Fruit fly (Drosophila melanogaster) S2 (cell line): ENCODE results near the gene RpL5.

Experiments used
- CG8478 ChIP-seq: fragments of >200 bp; optimal IDR thresholded peaks from 2 replicates; lab custom pipeline; 2018
- CTCF ChIP-seq, 2 experiments: fragments of >200 bp; optimal IDR thresholded peaks; 2 replicates each; lab custom pipeline; 2018

Gene RpL5

dm6 chr2L:22536488-22537041 is at the start of gene RpL5:
TSS of gene RpL5 (minus strand) at chr2L:22536884.
- TF ChIP-seq CG8478 (lab: Kevin White, UChicago) (no peak), CTCF (optimal IDR thresholded peaks at IDR 0.05; lab: Kevin White, UChicago) (peak in 1 of 2 experiments; percentile 15)

- no peak for TF ChIP-seq CTCF (optimal IDR thresholded peaks at IDR 0.05; lab: Kevin White, UChicago)
- TF ChIP-seq CG8478 (lab: Kevin White, UChicago), result no peak
Measured at dm6 chr2L:22578920-22579548, 42.4 kb upstream of the RpL5 start, which contains the start of gene Slmap. TSS of gene Slmap (plus strand) at chr2L:22579072.

- no peak for TF ChIP-seq CG8478 (lab: Kevin White, UChicago)
Measured at dm6 chr2L:22577875-22578274, 41.2 kb upstream of the RpL5 start.

dm6 chr2L:22575346-22575745 is 38.7 kb upstream of the RpL5 start:
- no peak for TF ChIP-seq CG8478 (lab: Kevin White, UChicago)
- TF ChIP-seq CTCF (optimal IDR thresholded peaks at IDR 0.05; lab: Kevin White, UChicago), result no peak

- TF ChIP-seq CG8478 (lab: Kevin White, UChicago), result no peak
- no peak for TF ChIP-seq CTCF (optimal IDR thresholded peaks at IDR 0.05; lab: Kevin White, UChicago)
Measured at dm6 chr2L:22574314-22574713, 37.6 kb upstream of the RpL5 start.

- TF ChIP-seq CTCF (optimal IDR thresholded peaks at IDR 0.05; lab: Kevin White, UChicago), result no peak
- TF ChIP-seq CG8478 (lab: Kevin White, UChicago), result no peak
Measured at dm6 chr2L:22570066-22570465, 33.4 kb upstream of the RpL5 start.

- TF ChIP-seq CG8478 (lab: Kevin White, UChicago) (no peak), CTCF (optimal IDR thresholded peaks at IDR 0.05; lab: Kevin White, UChicago) (no peak)
Measured at dm6 chr2L:22569530-22569929, 32.8 kb upstream of the RpL5 start.

- no peak for TF ChIP-seq CG8478 (lab: Kevin White, UChicago)
- TF ChIP-seq CTCF (optimal IDR thresholded peaks at IDR 0.05; lab: Kevin White, UChicago), result no peak
Measured at dm6 chr2L:22567426-22567825, 30.7 kb upstream of the RpL5 start.

- TF ChIP-seq CG8478 (lab: Kevin White, UChicago) (no peak), CTCF (optimal IDR thresholded peaks at IDR 0.05; lab: Kevin White, UChicago) (no peak)
Measured at dm6 chr2L:22566218-22566617, 29.5 kb upstream of the RpL5 start.

dm6 chr2L:22550040-22550439 is 13.4 kb upstream of the RpL5 start, which contains the start of gene CG17493:
TSS of gene CG17493 (plus strand) at chr2L:22550064.
- no peak for TF ChIP-seq CG8478 (lab: Kevin White, UChicago)
- TF ChIP-seq CTCF (optimal IDR thresholded peaks at IDR 0.05; lab: Kevin White, UChicago), result no peak

dm6 chr2L:22537940-22538657 is 1.4 kb upstream of the RpL5 start:
- TF ChIP-seq CTCF (optimal IDR thresholded peaks at IDR 0.05; lab: Kevin White, UChicago), result no peak
- TF ChIP-seq CG8478 (lab: Kevin White, UChicago), result no peak

- TF ChIP-seq CTCF (optimal IDR thresholded peaks at IDR 0.05; lab: Kevin White, UChicago) (no peak), CG8478 (lab: Kevin White, UChicago) (no peak)
Measured at dm6 chr2L:22537368-22537767, 684 bp upstream of the RpL5 start, which contains the start of gene CG17490. TSS of gene CG17490 (plus strand) at chr2L:22537668.
